Worm (Caenorhabditis elegans) whole organism, young adult: Measurements from ENCODE around the gene Y70C5A.3.

Experiments used
- C06A6.2 ChIP-seq: fragments of 200-800 bp; sonication (Bioruptor generic); conservative IDR thresholded peaks from 2 replicates; pipeline ENCODE4 v1.3.6; 2022; ENCODE audit warnings: missing genetic modification characterization, missing compliant biosample characterization
- D2030.7 ChIP-seq: fragments of 200-800 bp; sonication (Bioruptor generic); IDR thresholded peaks from 2 replicates; pipeline ENCODE4 v1.3.6; 2022; ENCODE audit warnings: missing genetic modification reagents, missing genetic modification characterization, missing compliant biosample characterization
- F33H1.4 ChIP-seq: fragments of 200-800 bp; sonication (Bioruptor generic); IDR thresholded peaks from 2 replicates; pipeline ENCODE4 v1.3.6; 2022; ENCODE audit warnings: missing genetic modification reagents, missing genetic modification characterization, missing compliant biosample characterization
- F37B4.10 ChIP-seq: fragments of 200-800 bp; sonication (Bioruptor generic); IDR thresholded peaks from 2 replicates; pipeline ENCODE4 v1.3.6; 2022; ENCODE audit warnings: missing genetic modification characterization, missing compliant biosample characterization
- F49E8.2 ChIP-seq: sonication (generic microtip); optimal IDR thresholded peaks from 3 replicates; lab custom pipeline; 2017; ENCODE audit warnings: missing genetic modification characterization, mild to moderate bottlenecking, missing compliant biosample characterization, antibody characterized with exemption, moderate library complexity; ENCODE audit not compliant: insufficient read depth
- T07F8.4 ChIP-seq: sonication (generic microtip); optimal IDR thresholded peaks from 2 replicates; lab custom pipeline; 2016; ENCODE audit warnings: mild to moderate bottlenecking, missing genetic modification characterization, moderate library complexity, missing compliant biosample characterization
- Y53G8AR.9 ChIP-seq: fragments of 200-800 bp; sonication (Bioruptor generic); conservative IDR thresholded peaks from 2 replicates; pipeline ENCODE4 v1.3.6; 2022; ENCODE audit warnings: missing genetic modification reagents, missing genetic modification characterization, missing compliant biosample characterization
- Y56A3A.18 ChIP-seq: fragments of 200-800 bp; sonication (Bioruptor generic); IDR thresholded peaks from 2 replicates; pipeline ENCODE4 v1.3.6; 2022; ENCODE audit warnings: missing genetic modification reagents, missing genetic modification characterization, missing compliant biosample characterization
- ZK185.1 ChIP-seq: sonication (generic microtip); optimal IDR thresholded peaks from 2 replicates; lab custom pipeline; 2016; ENCODE audit warnings: mild to moderate bottlenecking, missing genetic modification characterization, missing compliant biosample characterization; ENCODE audit not compliant: poor library complexity, severe bottlenecking
- akir-1 ChIP-seq: fragments of 200-800 bp; sonication (Bioruptor generic); optimal IDR thresholded peaks from 2 replicates; lab custom pipeline; 2018; ENCODE audit warnings: mild to moderate bottlenecking, missing genetic modification characterization, moderate library complexity, missing compliant biosample characterization
- ama-1 ChIP-seq, 3 experiments: fragments of 150-350 bp in 1 of 3; sonication (generic microtip) in 2 of 3; optimal IDR thresholded peaks; 2 replicates each; lab custom pipeline; 2014 to 2018; ENCODE audit warnings: missing biosample characterization in 2 of 3, missing genetic modification characterization in 2 of 3, missing genetic modification reagents in 2 of 3
- attf-6 ChIP-seq: fragments of 200-800 bp; sonication (Bioruptor generic); IDR thresholded peaks from 2 replicates; pipeline ENCODE4 v1.3.6; 2022; ENCODE audit warnings: missing genetic modification reagents, missing genetic modification characterization, missing compliant biosample characterization
- cebp-1 ChIP-seq, 2 experiments: fragments of 200-800 bp in 1 of 2; sonication (Bioruptor generic) in 1 of 2; sonication (generic microtip) in 1 of 2; IDR thresholded peaks in 1 of 2; optimal IDR thresholded peaks in 1 of 2; 2 replicates each; pipeline versions ENCODE4 v1.3.6 to Lab custom; 2017 to 2022; ENCODE audit warnings: missing compliant biosample characterization in 2 of 2, missing genetic modification characterization in 2 of 2, mild to moderate bottlenecking in 1 of 2, missing genetic modification reagents in 1 of 2, moderate library complexity in 1 of 2
- ceh-27 ChIP-seq: fragments of 200-800 bp; sonication (Bioruptor generic); optimal IDR thresholded peaks from 2 replicates; lab custom pipeline; 2018; ENCODE audit warnings: mild to moderate bottlenecking, missing genetic modification characterization, moderate library complexity, missing compliant biosample characterization
- dox-1 ChIP-seq: fragments of 200-800 bp; sonication (Bioruptor generic); IDR thresholded peaks from 2 replicates; pipeline ENCODE4 v1.3.6; 2022; ENCODE audit warnings: missing genetic modification reagents, missing genetic modification characterization, missing compliant biosample characterization
- gei-17 ChIP-seq: fragments of 200-800 bp; sonication (Bioruptor generic); optimal IDR thresholded peaks from 2 replicates; lab custom pipeline; 2018; ENCODE audit warnings: mild to moderate bottlenecking, missing genetic modification characterization, missing compliant biosample characterization
- hmg-1.2 ChIP-seq: fragments of 200-800 bp; sonication (Bioruptor generic); IDR thresholded peaks from 2 replicates; pipeline ENCODE4 v1.3.6; 2022; ENCODE audit warnings: missing genetic modification reagents, missing genetic modification characterization, missing compliant biosample characterization
- hsf-1 ChIP-seq: fragments of 200-800 bp; sonication (Bioruptor generic); IDR thresholded peaks from 2 replicates; pipeline ENCODE4 v1.3.6; 2022; ENCODE audit warnings: missing genetic modification reagents, missing genetic modification characterization, missing compliant biosample characterization
- let-526 ChIP-seq: fragments of 200-800 bp; sonication (Bioruptor generic); IDR thresholded peaks from 2 replicates; pipeline ENCODE4 v1.3.6; 2022; ENCODE audit warnings: missing genetic modification reagents, missing genetic modification characterization, missing compliant biosample characterization
- lin-26 ChIP-seq: fragments of 200-800 bp; sonication (Bioruptor generic); IDR thresholded peaks from 2 replicates; pipeline ENCODE4 v1.3.6; 2022; ENCODE audit warnings: missing genetic modification reagents, missing genetic modification characterization, missing compliant biosample characterization
- lin-35 ChIP-seq, 3 experiments: fragments of 150-350 bp in 2 of 3; sonication (generic microtip) in 1 of 3; optimal IDR thresholded peaks; 2 replicates each; lab custom pipeline; 2014 to 2018; ENCODE audit warnings: missing biosample characterization in 3 of 3, missing genetic modification characterization in 3 of 3, missing genetic modification reagents in 3 of 3
- madf-6 ChIP-seq: fragments of 200-800 bp; sonication (Bioruptor generic); IDR thresholded peaks from 2 replicates; pipeline ENCODE4 v1.3.6; 2022; ENCODE audit warnings: missing genetic modification reagents, missing genetic modification characterization, missing compliant biosample characterization
- mcd-1 ChIP-seq: fragments of 200-800 bp; sonication (Bioruptor generic); IDR thresholded peaks from 2 replicates; pipeline ENCODE4 v1.3.6; 2022; ENCODE audit warnings: missing genetic modification reagents, missing genetic modification characterization, missing compliant biosample characterization
- pbrm-1 ChIP-seq: fragments of 200-800 bp; sonication (Bioruptor generic); IDR thresholded peaks from 2 replicates; pipeline ENCODE4 v1.3.6; 2022; ENCODE audit warnings: missing genetic modification reagents, missing genetic modification characterization, missing compliant biosample characterization
- snpc-1.3 ChIP-seq: sonication (generic microtip); optimal IDR thresholded peaks from 2 replicates; lab custom pipeline; 2017; ENCODE audit warnings: missing genetic modification characterization, mild to moderate bottlenecking, missing compliant biosample characterization, antibody characterized with exemption, moderate library complexity, missing genotype, missing genetic modification reagents; ENCODE audit not compliant: insufficient read depth
- tbp1 ChIP-seq: fragments of 200-800 bp; sonication (Bioruptor generic); optimal IDR thresholded peaks from 2 replicates; lab custom pipeline; 2018; ENCODE audit warnings: mild to moderate bottlenecking, missing genetic modification characterization, missing compliant biosample characterization
- unc-62 ChIP-seq: fragments of 150-350 bp; optimal IDR thresholded peaks from 2 replicates; lab custom pipeline; 2014; ENCODE audit warnings: missing biosample characterization, missing genetic modification reagents, missing genetic modification characterization
- ztf-25 ChIP-seq: fragments of 200-800 bp; sonication (Bioruptor generic); IDR thresholded peaks from 2 replicates; pipeline ENCODE4 v1.3.6; 2022; ENCODE audit warnings: missing genetic modification reagents, missing genetic modification characterization, missing compliant biosample characterization

Y70C5A.3 gene

DNA sequence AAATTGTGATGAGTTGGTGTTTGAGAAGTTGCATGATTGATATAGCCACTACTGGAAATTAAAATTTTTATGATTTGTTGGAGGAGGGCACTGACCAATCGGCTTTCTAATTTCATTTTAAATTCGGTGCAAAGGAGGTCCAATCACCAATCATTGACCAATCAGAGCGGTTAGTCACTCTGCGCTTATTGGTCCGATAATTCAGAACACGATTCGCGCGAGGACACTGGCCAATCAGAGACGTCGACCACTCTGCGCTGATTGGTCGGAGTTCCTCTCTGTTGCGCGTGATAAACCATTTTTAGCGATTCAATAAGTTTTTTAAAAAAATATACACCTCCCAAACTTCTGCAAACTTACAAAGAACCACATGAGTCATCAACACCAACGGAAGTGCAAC, 20.9 kb downstream of the Y70C5A.3 start:
- TF ChIP-seq cebp-1 (GFP tag; IDR thresholded peaks at IDR 0.05; lab: Robert Waterston, UW), result 0 out of 2 replicates have a peak, but pooled peaks have one; percentile 14
- no peak for TF ChIP-seq cebp-1 (tag; optimal IDR thresholded peaks at IDR 0.05; lab: Kevin White, UChicago)
- no peak for TF ChIP-seq Y56A3A.18 (GFP tag; lab: Robert Waterston, UW)

DNA sequence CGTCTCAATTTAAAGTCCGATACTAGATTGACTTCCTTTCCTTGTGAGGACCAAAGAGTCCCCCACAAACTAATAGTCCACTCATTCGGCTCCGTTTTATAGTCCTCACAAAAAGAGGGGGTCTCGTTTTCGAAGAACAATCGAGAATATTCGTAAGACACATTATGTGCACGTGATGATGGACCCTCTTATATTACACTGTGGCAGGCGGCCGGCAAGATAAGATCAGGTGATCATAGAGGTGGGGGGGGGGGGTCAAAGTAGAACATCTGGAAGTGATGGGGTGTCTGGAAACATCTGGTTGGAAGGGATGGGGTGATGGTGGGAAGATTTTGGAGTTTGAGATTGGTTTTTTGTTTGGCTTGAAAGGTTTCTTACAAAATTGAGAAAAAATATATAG, 22.3 kb downstream of the Y70C5A.3 start:
- TF ChIP-seq mcd-1 (GFP tag; lab: Robert Waterston, UW) (0 out of 2 replicates have a peak, but pooled peaks have one; percentile 12), let-526 (GFP tag; lab: Robert Waterston, UW) (0 out of 2 replicates have a peak, but pooled peaks have one; percentile 61), ceh-27 (GFP tag; lab: Kevin White, UChicago) (no peak), tbp1 (GFP tag; lab: Kevin White, UChicago) (no peak), unc-62 (GFP tag; lab: Kevin White, UChicago) (no peak), dox-1 (0 out of 2 replicates have a peak, but pooled peaks have one; percentile 25), gei-17 (GFP tag; lab: Kevin White, UChicago) (no peak), ama-1 (optimal IDR thresholded peaks at IDR 0.05; lab: Kevin White, UChicago) (no peak), ama-1 (GFP tag; optimal IDR thresholded peaks at IDR 0.05; lab: Kevin White, UChicago) (no peak), hsf-1 (GFP tag; lab: Robert Waterston, UW) (peak; percentile 85), pbrm-1 (GFP tag; lab: Robert Waterston, UW) (peak; percentile 28; the same call in 1 of the 2 replicates), C06A6.2 (GFP tag; lab: Robert Waterston, UW) (peak; percentile 64; the same call in 1 of the 2 replicates), F33H1.4 (no peak), madf-6 (GFP tag; lab: Robert Waterston, UW) (0 out of 2 replicates have a peak, but pooled peaks have one; percentile 8), Y53G8AR.9 (0 out of 2 replicates have a peak, but pooled peaks have one; percentile 13), lin-35 (GFP tag; optimal IDR thresholded peaks at IDR 0.05; lab: Kevin White, UChicago) (no peak)

DNA sequence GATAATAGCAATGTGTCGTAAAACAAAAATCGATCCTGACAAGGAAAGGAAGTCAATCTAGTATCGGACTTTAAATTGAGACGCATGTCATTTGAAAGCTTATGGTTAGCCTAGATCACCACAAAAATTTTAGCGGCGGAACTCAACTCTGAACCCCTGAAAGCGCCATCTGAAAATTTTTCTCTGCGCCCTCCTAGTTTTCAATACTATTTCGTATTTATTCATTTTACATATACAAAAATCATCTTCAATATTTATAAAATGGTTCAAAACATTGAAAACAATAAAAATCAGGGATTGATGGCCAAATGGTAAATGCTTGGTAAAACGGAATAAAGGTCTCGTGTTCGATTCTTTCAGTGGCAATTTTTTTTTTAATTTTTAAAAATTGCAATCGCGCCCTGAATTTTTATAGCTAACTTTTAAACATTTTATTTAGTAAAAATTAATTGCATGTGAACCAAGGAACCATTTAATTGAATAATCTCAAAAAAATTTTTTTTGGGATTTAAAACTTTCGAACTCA, 23.3 kb downstream of the Y70C5A.3 start:
- TF ChIP-seq pbrm-1 (GFP tag; lab: Robert Waterston, UW) (0 out of 2 replicates have a peak, but pooled peaks have one; percentile 35), ztf-25 (GFP tag; lab: Robert Waterston, UW) (0 out of 2 replicates have a peak, but pooled peaks have one; percentile 29), lin-26 (GFP tag; lab: Robert Waterston, UW) (peak; percentile 71), attf-6 (GFP tag; lab: Robert Waterston, UW) (peak; percentile 60; the same call in 1 of the 2 replicates), hmg-1.2 (GFP tag; lab: Robert Waterston, UW) (peak; percentile 94)

DNA sequence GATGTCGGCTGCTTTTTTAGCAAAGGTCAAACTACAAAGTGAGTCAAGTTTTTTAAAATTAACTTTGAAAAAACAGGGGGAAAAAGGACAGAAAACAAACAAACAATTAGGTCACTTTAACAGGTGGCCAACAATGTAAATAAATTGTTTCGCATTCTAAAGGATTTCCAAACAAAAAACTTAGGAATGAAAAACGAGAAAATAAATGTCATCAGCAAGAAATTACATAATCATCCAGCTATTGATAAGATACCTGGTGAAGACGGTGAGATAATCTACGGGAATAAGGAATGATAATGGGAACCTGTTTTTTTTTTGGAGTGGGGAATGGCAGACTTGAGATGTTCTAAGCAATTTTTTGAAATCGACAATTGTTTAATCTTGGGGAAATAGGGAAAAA, 24.6 kb downstream of the Y70C5A.3 start:
- no peak for TF ChIP-seq ZK185.1 (tag; lab: Kevin White, UChicago)
- no peak for TF ChIP-seq hmg-1.2 (GFP tag; lab: Robert Waterston, UW)
- no peak for TF ChIP-seq F49E8.2
- no peak for TF ChIP-seq snpc-1.3 (tag; lab: Kevin White, UChicago)
- no peak for TF ChIP-seq D2030.7
- TF ChIP-seq hsf-1 (GFP tag; lab: Robert Waterston, UW), result no peak
- TF ChIP-seq tbp1 (GFP tag; lab: Kevin White, UChicago), result no peak
- TF ChIP-seq akir-1 (GFP tag; lab: Kevin White, UChicago), result no peak
- TF ChIP-seq T07F8.4 (tag; lab: Kevin White, UChicago), result no peak
- TF ChIP-seq F37B4.10, result no peak
